Fruit fly (Drosophila melanogaster) whole organism, prepupa: ENCODE data around the gene CG32445.
A peak's percentile ranks its signal among the peaks of the same experiment; 100 is the strongest.

Experiments
- CG10631 ChIP-seq: fragments of 200-800 bp; sonication (Bioruptor generic); optimal IDR thresholded peaks from 2 replicates; lab custom pipeline; 2016; ENCODE audit warnings: missing biosample characterization, missing genetic modification characterization
- CG10669 ChIP-seq: fragments of 200-800 bp; sonication (Bioruptor generic); optimal IDR thresholded peaks from 3 replicates; lab custom pipeline; 2018; ENCODE audit warnings: missing biosample characterization, mild to moderate bottlenecking, missing genetic modification characterization, moderate library complexity
- CG11294 ChIP-seq: fragments of 200-800 bp; sonication (Bioruptor generic); IDR thresholded peaks from 2 replicates; pipeline ENCODE4 v1.3.6; 2022; ENCODE audit warnings: missing biosample characterization, missing genetic modification characterization
- CG11762 ChIP-seq: fragments of 200-800 bp; sonication (Bioruptor generic); optimal IDR thresholded peaks from 3 replicates; lab custom pipeline; 2016; ENCODE audit warnings: missing biosample characterization, missing genetic modification characterization; ENCODE audit not compliant: insufficient read depth
- CG11902 ChIP-seq: fragments of 200-800 bp; sonication (Bioruptor generic); optimal IDR thresholded peaks from 3 replicates; lab custom pipeline; 2016; ENCODE audit warnings: missing biosample characterization, missing genetic modification characterization
- CG15336 ChIP-seq: fragments of 200-800 bp; sonication (Bioruptor generic); IDR thresholded peaks from 2 replicates; pipeline ENCODE4 v1.3.6; 2022; ENCODE audit warnings: missing biosample characterization, missing genetic modification characterization
- CG1621 ChIP-seq: fragments of 200-800 bp; sonication (Bioruptor generic); optimal IDR thresholded peaks from 3 replicates; lab custom pipeline; 2018; ENCODE audit warnings: missing biosample characterization, mild to moderate bottlenecking, missing genetic modification characterization
- CG3032 ChIP-seq: fragments of 200-800 bp; optimal IDR thresholded peaks from 2 replicates; lab custom pipeline; 2019; ENCODE audit warnings: missing biosample characterization, mild to moderate bottlenecking, missing genetic modification characterization, moderate library complexity
- CG31627 ChIP-seq: fragments of 200-800 bp; sonication (Bioruptor generic); optimal IDR thresholded peaks from 3 replicates; lab custom pipeline; 2016; ENCODE audit warnings: missing biosample characterization, missing genetic modification characterization
- CG3919 ChIP-seq: fragments of 200-800 bp; sonication (Bioruptor generic); optimal IDR thresholded peaks from 3 replicates; lab custom pipeline; 2016; ENCODE audit warnings: missing biosample characterization, missing genetic modification characterization
- CG6276 ChIP-seq: fragments of 200-800 bp; sonication (Bioruptor generic); optimal IDR thresholded peaks from 2 replicates; lab custom pipeline; 2017; ENCODE audit warnings: missing biosample characterization, mild to moderate bottlenecking, missing genetic modification characterization
- CG6792 ChIP-seq: fragments of 200-800 bp; sonication (Bioruptor generic); optimal IDR thresholded peaks from 3 replicates; lab custom pipeline; 2016; ENCODE audit warnings: missing biosample characterization, missing genetic modification characterization
- CG8119 ChIP-seq: fragments of 200-800 bp; sonication (Bioruptor generic); IDR thresholded peaks from 3 replicates; pipeline ENCODE4 v1.3.6; 2022; ENCODE audit warnings: missing biosample characterization, missing genetic modification characterization
- CG9139 ChIP-seq: fragments of 200-800 bp; sonication (Bioruptor generic); optimal IDR thresholded peaks from 3 replicates; lab custom pipeline; 2017; ENCODE audit warnings: missing biosample characterization, mild to moderate bottlenecking, missing genetic modification characterization
- Eip75B ChIP-seq: fragments of 200-800 bp; sonication (Bioruptor generic); optimal IDR thresholded peaks from 3 replicates; lab custom pipeline; 2016; ENCODE audit warnings: missing biosample characterization, missing genetic modification characterization
- Eip78C ChIP-seq: fragments of 200-800 bp; sonication (Bioruptor generic); peaks from one replicate; lab custom pipeline; 2016; ENCODE audit warnings: missing biosample characterization, missing genetic modification characterization
- Eip93F ChIP-seq: fragments of 200-800 bp; sonication (Bioruptor generic); optimal IDR thresholded peaks from 2 replicates; lab custom pipeline; 2016; ENCODE audit warnings: missing biosample characterization, mild to moderate bottlenecking, missing genetic modification characterization
- Ets21C ChIP-seq: fragments of 200-800 bp; sonication (Bioruptor generic); optimal IDR thresholded peaks from 3 replicates; lab custom pipeline; 2016; ENCODE audit warnings: missing biosample characterization, missing genetic modification characterization
- Ets96B ChIP-seq: fragments of 200-800 bp; optimal IDR thresholded peaks from 2 replicates; lab custom pipeline; 2019; ENCODE audit warnings: missing biosample characterization, mild to moderate bottlenecking, missing genetic modification characterization, moderate library complexity
- Gug ChIP-seq: fragments of 200-800 bp; sonication (Bioruptor generic); IDR thresholded peaks from 2 replicates; pipeline ENCODE4 v1.3.6; 2022; ENCODE audit warnings: missing biosample characterization, missing genetic modification characterization
- Hr38 ChIP-seq: sonication (Bioruptor generic); optimal IDR thresholded peaks from 2 replicates; lab custom pipeline; 2016; ENCODE audit warnings: missing biosample characterization, missing genetic modification characterization
- Hr39 ChIP-seq: fragments of 200-800 bp; sonication (Bioruptor generic); optimal IDR thresholded peaks from 2 replicates; lab custom pipeline; 2016; ENCODE audit warnings: missing biosample characterization, missing genetic modification characterization
- Hr4 ChIP-seq: fragments of 200-800 bp; sonication (Bioruptor generic); optimal IDR thresholded peaks from 3 replicates; lab custom pipeline; 2016; ENCODE audit warnings: missing biosample characterization, missing genetic modification characterization
- Lpt ChIP-seq: fragments of 200-800 bp; sonication (Bioruptor generic); optimal IDR thresholded peaks from 3 replicates; lab custom pipeline; 2016; ENCODE audit warnings: missing biosample characterization, missing genetic modification characterization
- Met ChIP-seq: fragments of 200-800 bp; sonication (Bioruptor generic); optimal IDR thresholded peaks from 3 replicates; lab custom pipeline; 2016; ENCODE audit warnings: missing biosample characterization, missing genetic modification characterization
- OdsH ChIP-seq: fragments of 200-800 bp; sonication (Bioruptor generic); optimal IDR thresholded peaks from 3 replicates; lab custom pipeline; 2016; ENCODE audit warnings: missing biosample characterization, missing genetic modification characterization
- Smox ChIP-seq: fragments of 200-800 bp; sonication (Bioruptor generic); optimal IDR thresholded peaks from 3 replicates; lab custom pipeline; 2016; ENCODE audit warnings: missing biosample characterization, missing genetic modification characterization
- acj6 ChIP-seq: fragments of 200-800 bp; sonication (Bioruptor generic); optimal IDR thresholded peaks from 3 replicates; lab custom pipeline; 2016; ENCODE audit warnings: missing biosample characterization, missing genetic modification characterization
- cyc ChIP-seq: fragments of 200-800 bp; sonication (Bioruptor generic); optimal IDR thresholded peaks from 3 replicates; lab custom pipeline; 2016; ENCODE audit warnings: missing biosample characterization, missing genetic modification characterization
- dac ChIP-seq: fragments of 200-800 bp; sonication (Bioruptor generic); optimal IDR thresholded peaks from 2 replicates; lab custom pipeline; 2017; ENCODE audit warnings: missing biosample characterization, mild to moderate bottlenecking, missing genetic modification characterization
- esn ChIP-seq: fragments of 200-800 bp; sonication (Bioruptor generic); optimal IDR thresholded peaks from 2 replicates; lab custom pipeline; 2016; ENCODE audit warnings: missing biosample characterization, mild to moderate bottlenecking, missing genetic modification characterization, moderate library complexity
- fd59A ChIP-seq: fragments of 200-800 bp; sonication (Bioruptor generic); optimal IDR thresholded peaks from 2 replicates; lab custom pipeline; 2017; ENCODE audit warnings: missing biosample characterization, mild to moderate bottlenecking, missing genetic modification characterization, missing genetic modification reagents
- fkh ChIP-seq: fragments of 200-800 bp; sonication (Bioruptor generic); optimal IDR thresholded peaks from 3 replicates; lab custom pipeline; 2017; ENCODE audit warnings: missing biosample characterization, mild to moderate bottlenecking, missing genetic modification characterization, moderate library complexity
- lz ChIP-seq: fragments of 200-800 bp; sonication (Bioruptor generic); optimal IDR thresholded peaks from 3 replicates; lab custom pipeline; 2016; ENCODE audit warnings: missing biosample characterization, missing genetic modification characterization
- net ChIP-seq: fragments of 200-800 bp; sonication (Bioruptor generic); optimal IDR thresholded peaks from 3 replicates; lab custom pipeline; 2016; ENCODE audit warnings: missing biosample characterization, missing genetic modification characterization
- pdm3 ChIP-seq: fragments of 200-800 bp; sonication (Bioruptor generic); optimal IDR thresholded peaks from 3 replicates; lab custom pipeline; 2016; ENCODE audit warnings: missing biosample characterization, missing genetic modification characterization
- svp ChIP-seq: fragments of 200-800 bp; sonication (Bioruptor generic); peaks from one replicate; lab custom pipeline; 2016; ENCODE audit warnings: missing biosample characterization, missing genetic modification characterization
- topi ChIP-seq: fragments of 200-800 bp; sonication (Bioruptor generic); optimal IDR thresholded peaks from 3 replicates; lab custom pipeline; 2016; ENCODE audit warnings: missing biosample characterization, missing genetic modification characterization

Gene CG32445

DNA sequence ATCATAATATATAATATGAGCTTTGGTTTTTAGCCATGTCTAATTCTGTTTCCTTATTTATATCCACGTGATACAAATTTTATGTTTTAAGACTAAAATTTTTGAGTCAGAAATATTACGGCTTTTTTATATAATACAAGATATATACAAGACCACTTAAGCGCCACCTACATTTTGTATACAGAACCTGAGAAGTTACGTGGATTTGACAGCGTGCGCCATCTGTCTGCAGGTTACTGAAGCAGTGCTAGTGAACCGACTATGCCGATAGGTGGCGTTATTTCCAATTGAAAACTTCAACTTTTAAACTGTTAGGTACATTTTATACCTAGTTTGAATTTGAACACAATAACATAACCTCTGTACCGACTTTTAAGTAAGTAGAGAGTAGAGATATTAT lies 13.6 kb downstream of the CG32445 start:
- TF ChIP-seq lz = peak; percentile 68
- TF ChIP-seq CG11294 (GFP tag; lab: Robert Waterston, UW) = no peak
- TF ChIP-seq Ets21C (GFP tag; lab: Kevin White, UChicago) = peak; percentile 36
- TF ChIP-seq CG15336 = no peak
- peak; percentile 24 for TF ChIP-seq Smox
- TF ChIP-seq Met (GFP tag; lab: Kevin White, UChicago) = peak; percentile 48
- no peak for TF ChIP-seq Gug (GFP tag; lab: Robert Waterston, UW)
- peak; percentile 54 for TF ChIP-seq CG1621 (tag; lab: Kevin White, UChicago)
- peak; percentile 35 for TF ChIP-seq Hr4 (GFP tag; lab: Kevin White, UChicago)
- no peak for TF ChIP-seq CG10669 (GFP tag; lab: Kevin White, UChicago)
- peak; percentile 69 for TF ChIP-seq cyc
- peak; percentile 69 for TF ChIP-seq esn (GFP tag; lab: Kevin White, UChicago)
- TF ChIP-seq CG11902 = peak; percentile 46
- peak; percentile 76 for TF ChIP-seq Hr39 (GFP tag; lab: Kevin White, UChicago)
- TF ChIP-seq CG31627 (GFP tag; lab: Kevin White, UChicago) = peak; percentile 79
- TF ChIP-seq topi (GFP tag; lab: Kevin White, UChicago) = peak; percentile 47
- no peak for TF ChIP-seq Eip93F (GFP tag; lab: Kevin White, UChicago)
- TF ChIP-seq CG3919 = peak; percentile 21
- TF ChIP-seq pdm3 (GFP tag; lab: Kevin White, UChicago) = peak; percentile 47
- TF ChIP-seq Eip78C (GFP tag; lab: Kevin White, UChicago) = peak; percentile 69
- TF ChIP-seq CG10631 (GFP tag; lab: Kevin White, UChicago) = peak; percentile 16
- TF ChIP-seq dac (GFP tag; lab: Kevin White, UChicago) = no peak
- TF ChIP-seq net = no peak
- peak; percentile 23 for TF ChIP-seq svp (GFP tag; lab: Kevin White, UChicago)
- peak; percentile 19 for TF ChIP-seq Eip75B (GFP tag; lab: Kevin White, UChicago)
- peak; percentile 26 for TF ChIP-seq acj6
- TF ChIP-seq CG6792 (GFP tag; lab: Kevin White, UChicago) = peak; percentile 27
- no peak for TF ChIP-seq CG3032 (tag; lab: Kevin White, UChicago)
- TF ChIP-seq OdsH (GFP tag; lab: Kevin White, UChicago) = peak; percentile 45

DNA sequence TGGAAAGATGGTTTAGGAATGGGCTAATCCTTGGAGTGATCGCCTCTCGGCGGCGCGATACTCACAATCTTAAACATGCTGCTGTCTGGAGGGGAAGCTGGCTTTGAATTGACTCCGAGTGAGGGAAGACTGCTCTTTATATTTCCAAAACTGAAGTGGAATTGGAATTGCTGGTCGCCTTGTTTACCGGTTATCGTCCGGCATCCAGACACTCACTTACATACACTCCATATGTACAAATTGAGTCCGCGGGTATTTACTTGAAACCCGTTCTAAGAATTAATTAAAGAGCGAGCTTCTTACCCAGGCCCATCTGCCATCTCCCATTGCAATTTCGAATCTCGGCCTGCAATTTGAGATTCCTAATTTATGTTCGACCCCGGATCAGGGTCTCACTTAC lies 27.7 kb downstream of the CG32445 start, which contains the start of gene Cpr78E:
Gene Cpr78E (minus strand): TSS at position 101 of the 400 bp plus-strand sequence.
- no peak for TF ChIP-seq fd59A
- TF ChIP-seq svp (GFP tag; lab: Kevin White, UChicago) = peak; percentile 26
- no peak for TF ChIP-seq esn (GFP tag; lab: Kevin White, UChicago)
- no peak for TF ChIP-seq Ets96B (tag; lab: Kevin White, UChicago)
- TF ChIP-seq CG10669 (GFP tag; lab: Kevin White, UChicago) = no peak
- no peak for TF ChIP-seq Hr4 (GFP tag; lab: Kevin White, UChicago)

DNA sequence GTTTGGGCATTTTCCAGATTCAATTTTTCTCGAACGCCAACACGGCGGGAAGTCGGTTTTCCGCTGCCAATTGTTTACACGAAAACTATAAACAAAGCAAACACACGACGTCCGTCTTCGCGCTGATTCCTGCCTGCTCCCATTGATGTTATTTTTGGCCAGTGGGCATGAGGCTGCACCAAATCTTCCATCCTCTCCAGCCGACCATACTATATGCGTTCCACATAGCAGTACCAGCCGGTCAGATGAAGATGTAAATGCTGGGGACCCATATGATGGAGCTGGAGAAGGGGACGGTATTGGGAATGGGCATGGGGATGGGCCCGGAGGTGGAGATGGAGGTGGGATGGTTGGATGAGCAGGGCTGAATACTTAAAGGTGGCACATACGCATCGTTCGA lies 28.4 kb downstream of the CG32445 start:
- TF ChIP-seq CG11762 (no peak), OdsH (GFP tag; lab: Kevin White, UChicago) (no peak), Eip75B (GFP tag; lab: Kevin White, UChicago) (no peak), Lpt (GFP tag; lab: Kevin White, UChicago) (no peak), Hr38 (GFP tag; lab: Kevin White, UChicago) (no peak), CG6276 (GFP tag; lab: Kevin White, UChicago) (no peak), Met (GFP tag; lab: Kevin White, UChicago) (no peak), CG9139 (GFP tag; lab: Kevin White, UChicago) (no peak)
- TF ChIP-seq, all 60 proteins: peak for 0

DNA sequence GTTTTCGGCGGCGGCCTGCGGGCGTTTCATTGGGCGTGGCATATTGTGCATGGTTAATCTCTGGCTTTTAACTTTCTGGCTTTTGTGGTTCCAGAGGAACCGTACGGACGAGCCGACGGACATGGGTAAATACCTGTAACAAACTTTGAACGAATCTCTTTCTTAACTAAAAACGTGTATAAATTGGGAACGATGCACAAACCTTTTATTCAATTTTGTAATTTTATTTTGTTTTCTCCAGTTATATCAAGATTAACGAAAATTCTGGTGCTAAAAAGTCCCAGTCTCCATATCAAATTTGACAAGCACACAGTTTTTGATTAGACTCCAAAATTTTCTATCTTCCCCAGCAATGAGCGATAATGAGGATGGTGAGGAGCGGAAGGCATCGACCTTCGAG lies 32.7 kb downstream of the CG32445 start, which contains the start of gene CG11249:
Gene CG11249 (plus strand): TSS at position 301 of the 400 bp plus-strand sequence.
- TF ChIP-seq CG8119 (no peak), fkh (no peak), CG3032 (tag; lab: Kevin White, UChicago) (no peak), CG11902 (no peak), Met (GFP tag; lab: Kevin White, UChicago) (no peak), Eip93F (GFP tag; lab: Kevin White, UChicago) (no peak)
